Worm (Caenorhabditis elegans): ENCODE data around the gene ufm-1.

The ufm-1 gene

ce11 chrIII:7894724-7895123 is 35.9 kb downstream of the ufm-1 start, which contains the start of gene ZK688.4:
ZK688.4 (plus strand) TSS chrIII:7895024.
- TF ChIP-seq set-16 (GFP tag; IDR thresholded peaks at IDR 0.05) (no peak), D1046.2 (GFP tag; IDR thresholded peaks at IDR 0.05) (no peak), lin-39 (tag; optimal IDR thresholded peaks at IDR 0.05) (no peak)

ce11 chrIII:7896925-7897324 is 38.1 kb downstream of the ufm-1 start, which contains the start of gene ZK688.10:
ZK688.10 (minus strand) TSS chrIII:7897025.
- TF ChIP-seq zag-1 (tag; optimal IDR thresholded peaks at IDR 0.05) (no peak), aha-1 (tag) (peak; percentile 12)

- TF ChIP-seq cey-2 (tag; optimal IDR thresholded peaks at IDR 0.05; ENCODE audit: borderline replicate concordance, insufficient read depth) (peak; percentile 5), lsy-2 (tag; optimal IDR thresholded peaks at IDR 0.05) (peak in 1 of 2 experiments; percentile 59), zag-1 (tag; optimal IDR thresholded peaks at IDR 0.05) (no peak), mxl-2 (GFP tag; conservative IDR thresholded peaks at IDR 0.05) (no peak), nhr-41 (GFP tag; IDR thresholded peaks at IDR 0.05) (no peak), mdt-29 (GFP tag; IDR thresholded peaks at IDR 0.05) (no peak), Y48G9A.11 (GFP tag; IDR thresholded peaks at IDR 0.05) (no peak), lin-15B (tag; optimal IDR thresholded peaks at IDR 0.05) (no peak), hlh-11 (tag; optimal IDR thresholded peaks at IDR 0.05) (peak; percentile 27), dve-1 (tag; optimal IDR thresholded peaks at IDR 0.05; ENCODE audit: insufficient read depth) (peak; percentile 44), D1046.2 (GFP tag; IDR thresholded peaks at IDR 0.05) (no peak), T26A8.4 (GFP tag; IDR thresholded peaks at IDR 0.05) (no peak), R02D3.7 (tag; optimal IDR thresholded peaks at IDR 0.05) (no peak), dmd-6 (GFP tag; IDR thresholded peaks at IDR 0.05) (peak; percentile 37; the same call in 1 of the 2 replicates), mdl-1 (tag; optimal IDR thresholded peaks at IDR 0.05) (peak in 1 of 2 experiments; percentile 52), mep-1 (tag; optimal IDR thresholded peaks at IDR 0.05) (peak; percentile 26), nhr-28 (tag; optimal IDR thresholded peaks at IDR 0.05) (peak; percentile 81), nhr-77 (tag; optimal IDR thresholded peaks at IDR 0.05) (no peak), hlh-30 (tag; optimal IDR thresholded peaks at IDR 0.05; ENCODE audit: insufficient read depth) (peak; percentile 33), ceh-28 (tag; optimal IDR thresholded peaks at IDR 0.05) (no peak), ama-1 (optimal IDR thresholded peaks at IDR 0.05) (no peak), jun-1 (tag; optimal IDR thresholded peaks at IDR 0.05) (no peak), nhr-11 (tag; optimal IDR thresholded peaks at IDR 0.05) (no peak), nhr-48 (tag; optimal IDR thresholded peaks at IDR 0.05) (peak; percentile 36), T20F7.1 (GFP tag; optimal IDR thresholded peaks at IDR 0.05) (peak; percentile 34)
Observed at ce11 chrIII:7897733-7898132, 39.0 kb downstream of the ufm-1 start.

ce11 chrIII:7900733-7901132 is 42.0 kb downstream of the ufm-1 start, which contains the start of gene best-24:
best-24 (plus strand) TSS chrIII:7901033.
- TF ChIP-seq nhr-25 (tag; optimal IDR thresholded peaks at IDR 0.05; ENCODE audit: borderline replicate concordance, insufficient read depth) (no peak), F10B5.3 (tag; optimal IDR thresholded peaks at IDR 0.05) (no peak)

- no peak for TF ChIP-seq spr-3 (GFP tag; optimal IDR thresholded peaks at IDR 0.05)
- TF ChIP-seq unc-62 (GFP tag; optimal IDR thresholded peaks at IDR 0.05 in 1 of 2) = peak in 1 of 2 experiments; percentile 91
- TF ChIP-seq unc-62 (tag; optimal IDR thresholded peaks at IDR 0.05) = no peak
- no peak for TF ChIP-seq jun-1 (tag; optimal IDR thresholded peaks at IDR 0.05)
- TF ChIP-seq dmd-8 (GFP tag; IDR thresholded peaks at IDR 0.05) = no peak
- peak; percentile 43 for TF ChIP-seq aha-1 (tag)
- no peak for TF ChIP-seq egl-27 (tag; optimal IDR thresholded peaks at IDR 0.05)
- TF ChIP-seq daf-19 (GFP tag; conservative IDR thresholded peaks at IDR 0.05) = no peak
- TF ChIP-seq daf-8 (GFP tag; IDR thresholded peaks at IDR 0.05) = no peak
Observed at ce11 chrIII:7903427-7903826, 44.6 kb downstream of the ufm-1 start.

Measured in whole organism, L4 larva.